Worm (Caenorhabditis elegans) whole organism, L2 larva: ENCODE measurements around the gene nhr-275.

Experiments
- alr-1 ChIP-seq: fragments of 150-350 bp; optimal IDR thresholded peaks from 2 replicates; lab custom pipeline; 2014; ENCODE audit warnings: missing biosample characterization, missing genetic modification characterization
- dmd-4 ChIP-seq: sonication (generic microtip); optimal IDR thresholded peaks from 2 replicates; lab custom pipeline; 2017; ENCODE audit warnings: missing biosample characterization, missing genetic modification characterization
- lin-13 ChIP-seq: fragments of 150-350 bp; optimal IDR thresholded peaks from 2 replicates; lab custom pipeline; 2014; ENCODE audit warnings: missing biosample characterization, missing genetic modification reagents, missing genetic modification characterization
- lin-39 ChIP-seq: fragments of 150-350 bp; optimal IDR thresholded peaks from 2 replicates; lab custom pipeline; 2014; ENCODE audit warnings: missing biosample characterization, missing genetic modification reagents, missing genetic modification characterization
- nhr-23 ChIP-seq: fragments of 150-350 bp; optimal IDR thresholded peaks from 2 replicates; lab custom pipeline; 2014; ENCODE audit warnings: missing biosample characterization, missing genetic modification reagents, missing genetic modification characterization

- no peak for TF ChIP-seq dmd-4 (tag; lab: Kevin White, UChicago)
- no peak for TF ChIP-seq alr-1 (tag; lab: Kevin White, UChicago)
- no peak for TF ChIP-seq lin-39 (tag; lab: Kevin White, UChicago)
- no peak for TF ChIP-seq nhr-23 (tag; lab: Kevin White, UChicago)
- no peak for TF ChIP-seq lin-13 (GFP tag; lab: Kevin White, UChicago)
These were observed 2.4 kb downstream of the nhr-275 start, which contains the start of gene nhr-183 for ce11 chrV:2264455-2264854.
